Worm (Caenorhabditis elegans): Measurements from ENCODE around the gene top-3.

DNA sequence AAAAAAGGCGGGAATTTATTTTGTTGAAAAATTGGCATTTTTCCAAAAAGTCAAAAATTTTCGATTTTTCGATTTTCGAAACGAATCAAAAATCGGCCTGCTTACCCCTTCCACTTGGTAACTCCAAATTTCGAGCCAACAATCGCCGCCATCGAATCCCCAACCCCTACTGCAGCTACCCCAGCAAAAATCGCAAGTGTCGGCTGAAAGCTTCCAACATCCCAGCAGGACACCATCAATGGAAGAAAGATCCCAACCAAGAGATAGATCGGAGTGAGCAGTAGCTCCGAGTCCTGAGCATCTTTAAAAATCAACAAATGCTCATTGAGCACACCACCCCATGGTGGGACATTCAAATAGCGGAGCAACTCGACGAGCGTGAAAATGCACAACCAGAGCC, 29.1 kb downstream of the top-3 start:
- no peak for TF ChIP-seq nfya-1 (tag; optimal IDR thresholded peaks at IDR 0.05)
- TF ChIP-seq unc-55 (GFP tag; optimal IDR thresholded peaks at IDR 0.05): no peak
- no peak for TF ChIP-seq pros-1 (tag; optimal IDR thresholded peaks at IDR 0.05)
- TF ChIP-seq pat-9 (tag; optimal IDR thresholded peaks at IDR 0.05): no peak
- TF ChIP-seq nhr-11 (tag; optimal IDR thresholded peaks at IDR 0.05): no peak
- no peak for TF ChIP-seq pag-3 (tag; optimal IDR thresholded peaks at IDR 0.05; ENCODE audit: borderline replicate concordance)
- no peak for TF ChIP-seq unc-86 (tag; optimal IDR thresholded peaks at IDR 0.05)
- no peak for TF ChIP-seq fkh-10 (GFP tag; optimal IDR thresholded peaks at IDR 0.05)
- TF ChIP-seq dmd-4 (tag; optimal IDR thresholded peaks at IDR 0.05; ENCODE audit: borderline replicate concordance): no peak
- no peak for TF ChIP-seq odd-2 (tag; optimal IDR thresholded peaks at IDR 0.05)
- no peak for TF ChIP-seq ceh-9 (tag; optimal IDR thresholded peaks at IDR 0.05)
- no peak for TF ChIP-seq pax-1 (tag; optimal IDR thresholded peaks at IDR 0.05)
- no peak for TF ChIP-seq eyg-1 (tag; optimal IDR thresholded peaks at IDR 0.05)
